Worm (Caenorhabditis elegans) whole organism, L4/young adult: ENCODE measurements around the gene srw-42.

Source experiments
- dao-5 ChIP-seq: sonication (generic microtip); optimal IDR thresholded peaks from 2 replicates; lab custom pipeline; 2016; ENCODE audit warnings: missing genotype, missing genetic modification characterization, moderate library complexity, missing compliant biosample characterization
- him-1 ChIP-seq: sonication (generic microtip); optimal IDR thresholded peaks from 2 replicates; lab custom pipeline; 2016; ENCODE audit warnings: missing genotype, missing genetic modification reagents, missing genetic modification characterization, missing compliant biosample characterization

DNA sequence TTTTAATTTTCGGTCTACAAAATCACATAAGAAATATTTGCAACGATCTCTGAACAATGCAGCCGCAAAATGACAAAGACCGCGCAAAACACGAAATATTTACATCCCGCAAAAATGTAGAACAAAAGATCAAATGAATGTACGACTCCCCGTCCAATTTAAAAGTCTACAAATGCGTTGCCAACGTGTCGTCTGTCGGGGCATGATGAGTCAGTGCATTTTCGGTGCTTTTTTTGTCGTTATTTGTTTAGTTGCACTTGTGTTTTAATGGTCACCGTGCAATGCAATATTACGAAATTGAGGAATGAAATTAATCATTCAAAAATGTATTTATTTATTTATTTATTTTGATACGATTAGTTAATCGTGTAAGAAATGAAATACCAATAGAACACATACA, 30.9 kb upstream of the srw-42 start:
- TF ChIP-seq him-1, result no peak
- TF ChIP-seq dao-5 (tag; lab: Kevin White, UChicago), result no peak
